Fruit fly (Drosophila melanogaster) whole organism, embryonic: ENCODE results near the gene CG17646.

Experiments
- B-H2 ChIP-seq: fragments of 200-800 bp; sonication (Bioruptor generic); optimal IDR thresholded peaks from 2 replicates; lab custom pipeline; 2018; ENCODE audit warnings: missing biosample characterization, mild to moderate bottlenecking, missing genetic modification characterization
- BEAF-32 ChIP-seq: fragments of 200-800 bp; sonication (Bioruptor generic); optimal IDR thresholded peaks from 3 replicates; lab custom pipeline; 2017; ENCODE audit warnings: missing biosample characterization, missing genetic modification characterization, mild to moderate bottlenecking, moderate library complexity, missing genetic modification reagents
- Bgb ChIP-seq: fragments of 200-800 bp; sonication (Bioruptor generic); IDR thresholded peaks from 2 replicates; pipeline ENCODE4 v1.3.6; 2022; ENCODE audit warnings: missing biosample characterization, missing genetic modification characterization; ENCODE audit not compliant: partially characterized antibody
- CG10462 ChIP-seq: fragments of 200-800 bp; sonication (Bioruptor generic); optimal IDR thresholded peaks from 2 replicates; lab custom pipeline; 2016; ENCODE audit warnings: missing biosample characterization, missing genetic modification characterization
- CG10543 ChIP-seq: fragments of 200-800 bp; sonication (Bioruptor generic); optimal IDR thresholded peaks from 3 replicates; lab custom pipeline; 2017; ENCODE audit warnings: missing biosample characterization, mild to moderate bottlenecking, missing genetic modification characterization, moderate library complexity
- CG12104 ChIP-seq: fragments of 200-800 bp; sonication (Bioruptor generic); optimal IDR thresholded peaks from 3 replicates; lab custom pipeline; 2016; ENCODE audit warnings: missing biosample characterization, missing genetic modification characterization
- CG12942 ChIP-seq: fragments of 200-800 bp; sonication (Bioruptor generic); optimal IDR thresholded peaks from 3 replicates; lab custom pipeline; 2016; ENCODE audit warnings: missing biosample characterization, missing genetic modification characterization
- CG13624 ChIP-seq: fragments of 200-800 bp; sonication (Bioruptor generic); optimal IDR thresholded peaks from 2 replicates; lab custom pipeline; 2016; ENCODE audit warnings: missing biosample characterization, missing genetic modification characterization
- CG15601 ChIP-seq: fragments of 200-800 bp; sonication (Bioruptor generic); optimal IDR thresholded peaks from 3 replicates; lab custom pipeline; 2019; ENCODE audit warnings: missing biosample characterization, mild to moderate bottlenecking, missing genetic modification characterization, moderate library complexity
- CG1603 ChIP-seq: fragments of 200-800 bp; sonication (Bioruptor generic); optimal IDR thresholded peaks from 2 replicates; lab custom pipeline; 2019; ENCODE audit warnings: missing biosample characterization, mild to moderate bottlenecking, missing genetic modification characterization, moderate library complexity
- CG17361 ChIP-seq: fragments of 200-800 bp; sonication (Bioruptor generic); IDR thresholded peaks from 3 replicates; pipeline ENCODE4 v1.3.6; 2022; ENCODE audit warnings: missing biosample characterization, missing genetic modification characterization
- CG17829 ChIP-seq: fragments of 200-800 bp; optimal IDR thresholded peaks from 2 replicates; lab custom pipeline; 2019; ENCODE audit warnings: missing biosample characterization, mild to moderate bottlenecking, missing genetic modification characterization, moderate library complexity
- CG18619 ChIP-seq: fragments of 200-800 bp; sonication (Bioruptor generic); optimal IDR thresholded peaks from 3 replicates; lab custom pipeline; 2017; ENCODE audit warnings: missing biosample characterization, mild to moderate bottlenecking, missing genetic modification characterization
- CG3281 ChIP-seq: fragments of 200-800 bp; sonication (Bioruptor generic); optimal IDR thresholded peaks from 3 replicates; lab custom pipeline; 2017; ENCODE audit warnings: missing biosample characterization, mild to moderate bottlenecking, missing genetic modification characterization
- CG3995 ChIP-seq: fragments of 200-800 bp; sonication (Bioruptor generic); optimal IDR thresholded peaks from 3 replicates; lab custom pipeline; 2016; ENCODE audit warnings: missing biosample characterization, missing genetic modification characterization
- CG7928 ChIP-seq: fragments of 200-800 bp; sonication (Bioruptor generic); optimal IDR thresholded peaks from 2 replicates; lab custom pipeline; 2017; ENCODE audit warnings: missing biosample characterization, mild to moderate bottlenecking, missing genetic modification characterization
- CG7987 ChIP-seq: fragments of 200-800 bp; sonication (Bioruptor generic); optimal IDR thresholded peaks from 2 replicates; lab custom pipeline; 2018; ENCODE audit warnings: missing biosample characterization, mild to moderate bottlenecking, missing genetic modification characterization, moderate library complexity
- CG8290 ChIP-seq, 3 experiments: fragments of 200-800 bp; sonication (Bioruptor generic); optimal IDR thresholded peaks; 2 replicates each; lab custom pipeline; 2016 to 2019; ENCODE audit warnings: missing biosample characterization in 3 of 3, missing genetic modification characterization in 3 of 3, mild to moderate bottlenecking in 2 of 3, moderate library complexity in 1 of 3
- CG8359 ChIP-seq: fragments of 200-800 bp; sonication (Bioruptor generic); optimal IDR thresholded peaks from 2 replicates; lab custom pipeline; 2017; ENCODE audit warnings: missing biosample characterization, mild to moderate bottlenecking, missing genetic modification characterization, borderline replicate concordance
- Dp ChIP-seq: fragments of 200-800 bp; sonication (Bioruptor generic); optimal IDR thresholded peaks from 2 replicates; lab custom pipeline; 2018; ENCODE audit warnings: missing biosample characterization, mild to moderate bottlenecking, missing genetic modification characterization, moderate library complexity
- ERR ChIP-seq: fragments of 200-800 bp; sonication (Bioruptor generic); optimal IDR thresholded peaks from 2 replicates; lab custom pipeline; 2016; ENCODE audit warnings: missing biosample characterization, missing genetic modification characterization
- Ets65A ChIP-seq: fragments of 200-800 bp; sonication (Bioruptor generic); peaks from one replicate; lab custom pipeline; 2016; ENCODE audit warnings: missing biosample characterization, missing genetic modification characterization
- Hr78 ChIP-seq, 2 experiments: fragments of 200-800 bp in 1 of 2; fragments of >200 bp in 1 of 2; sonication (Bioruptor generic) in 1 of 2; optimal IDR thresholded peaks; 2 replicates each; lab custom pipeline; 2017 to 2019; ENCODE audit warnings: missing biosample characterization in 2 of 2, missing genetic modification characterization in 2 of 2, mild to moderate bottlenecking in 1 of 2, moderate library complexity in 1 of 2
- Nf-YA ChIP-seq: fragments of 200-800 bp; sonication (Bioruptor generic); IDR thresholded peaks from 2 replicates; pipeline ENCODE4 v1.3.6; 2022; ENCODE audit warnings: missing biosample characterization, missing genetic modification characterization
- Ssrp ChIP-seq: fragments of 200-800 bp; sonication (Bioruptor generic); optimal IDR thresholded peaks from 2 replicates; lab custom pipeline; 2018; ENCODE audit warnings: missing biosample characterization, mild to moderate bottlenecking, missing genetic modification characterization, moderate library complexity
- Taf1 ChIP-seq: fragments of 200-800 bp; sonication (Bioruptor generic); IDR thresholded peaks from 2 replicates; pipeline ENCODE4 v1.3.6; 2022; ENCODE audit warnings: missing biosample characterization, missing genetic modification characterization
- ab ChIP-seq: fragments of 200-800 bp; sonication (Bioruptor generic); optimal IDR thresholded peaks from 2 replicates; lab custom pipeline; 2016; ENCODE audit warnings: missing biosample characterization, missing genetic modification characterization
- ash1 ChIP-seq: fragments of 200-800 bp; sonication (Bioruptor generic); optimal IDR thresholded peaks from 2 replicates; lab custom pipeline; 2018; ENCODE audit warnings: missing biosample characterization, mild to moderate bottlenecking, missing genetic modification characterization
- gcm2 ChIP-seq: fragments of 200-800 bp; sonication (Bioruptor generic); optimal IDR thresholded peaks from 2 replicates; lab custom pipeline; 2016; ENCODE audit warnings: missing biosample characterization, missing genetic modification characterization
- grn ChIP-seq: fragments of 200-800 bp; sonication (Bioruptor generic); optimal IDR thresholded peaks from 3 replicates; lab custom pipeline; 2017; ENCODE audit warnings: missing biosample characterization, missing genetic modification characterization
- hkb ChIP-seq, 2 experiments: fragments of 200-800 bp in 1 of 2; fragments of >200 bp in 1 of 2; sonication (Bioruptor generic) in 1 of 2; IDR thresholded peaks in 1 of 2; optimal IDR thresholded peaks in 1 of 2; 2 replicates each; pipeline versions ENCODE4 v1.3.6 to Lab custom; 2017 to 2022; ENCODE audit warnings: missing biosample characterization in 1 of 2, missing genetic modification characterization in 1 of 2
- kah ChIP-seq: fragments of 200-800 bp; sonication (Bioruptor generic); optimal IDR thresholded peaks from 2 replicates; lab custom pipeline; 2018; ENCODE audit warnings: missing biosample characterization, mild to moderate bottlenecking, missing genetic modification characterization
- klu ChIP-seq: fragments of 200-800 bp; sonication (Bioruptor generic); IDR thresholded peaks from 2 replicates; pipeline ENCODE4 v1.3.6; 2022; ENCODE audit warnings: missing biosample characterization, missing genetic modification characterization
- kni ChIP-seq: fragments of 200-800 bp; sonication (Bioruptor generic); optimal IDR thresholded peaks from 3 replicates; lab custom pipeline; 2017; ENCODE audit warnings: mild to moderate bottlenecking, missing biosample characterization, missing genetic modification reagents, missing genetic modification characterization
- lab ChIP-seq: fragments of 200-800 bp; sonication (Bioruptor generic); optimal IDR thresholded peaks from 3 replicates; lab custom pipeline; 2017; ENCODE audit warnings: missing biosample characterization, missing genetic modification characterization, mild to moderate bottlenecking, moderate library complexity, missing genetic modification reagents
- lbe ChIP-seq: fragments of 200-800 bp; sonication (Bioruptor generic); optimal IDR thresholded peaks from 2 replicates; lab custom pipeline; 2016; ENCODE audit warnings: missing biosample characterization, mild to moderate bottlenecking, missing genetic modification characterization
- mirr ChIP-seq: fragments of 200-800 bp; sonication (Bioruptor generic); optimal IDR thresholded peaks from 3 replicates; lab custom pipeline; 2018; ENCODE audit warnings: missing biosample characterization, mild to moderate bottlenecking, missing genetic modification characterization
- nom ChIP-seq: fragments of 200-800 bp; sonication (Bioruptor generic); optimal IDR thresholded peaks from 2 replicates; lab custom pipeline; 2017; ENCODE audit warnings: missing biosample characterization, missing genetic modification characterization, mild to moderate bottlenecking, moderate library complexity, missing genetic modification reagents
- p53 ChIP-seq: fragments of 200-800 bp; sonication (Bioruptor generic); optimal IDR thresholded peaks from 2 replicates; lab custom pipeline; 2016; ENCODE audit warnings: missing biosample characterization, missing genetic modification characterization
- pfk ChIP-seq: fragments of 200-800 bp; sonication (Bioruptor generic); optimal IDR thresholded peaks from 2 replicates; lab custom pipeline; 2018; ENCODE audit warnings: missing biosample characterization, mild to moderate bottlenecking, missing genetic modification characterization, moderate library complexity
- phol ChIP-seq: fragments of 200-800 bp; sonication (Bioruptor generic); optimal IDR thresholded peaks from 3 replicates; lab custom pipeline; 2018; ENCODE audit warnings: missing biosample characterization, mild to moderate bottlenecking, missing genetic modification characterization, moderate library complexity
- row ChIP-seq: fragments of 200-800 bp; sonication (Bioruptor generic); IDR thresholded peaks from 3 replicates; pipeline ENCODE4 v1.3.6; 2022; ENCODE audit warnings: missing biosample characterization, missing genetic modification characterization

Gene CG17646

DNA sequence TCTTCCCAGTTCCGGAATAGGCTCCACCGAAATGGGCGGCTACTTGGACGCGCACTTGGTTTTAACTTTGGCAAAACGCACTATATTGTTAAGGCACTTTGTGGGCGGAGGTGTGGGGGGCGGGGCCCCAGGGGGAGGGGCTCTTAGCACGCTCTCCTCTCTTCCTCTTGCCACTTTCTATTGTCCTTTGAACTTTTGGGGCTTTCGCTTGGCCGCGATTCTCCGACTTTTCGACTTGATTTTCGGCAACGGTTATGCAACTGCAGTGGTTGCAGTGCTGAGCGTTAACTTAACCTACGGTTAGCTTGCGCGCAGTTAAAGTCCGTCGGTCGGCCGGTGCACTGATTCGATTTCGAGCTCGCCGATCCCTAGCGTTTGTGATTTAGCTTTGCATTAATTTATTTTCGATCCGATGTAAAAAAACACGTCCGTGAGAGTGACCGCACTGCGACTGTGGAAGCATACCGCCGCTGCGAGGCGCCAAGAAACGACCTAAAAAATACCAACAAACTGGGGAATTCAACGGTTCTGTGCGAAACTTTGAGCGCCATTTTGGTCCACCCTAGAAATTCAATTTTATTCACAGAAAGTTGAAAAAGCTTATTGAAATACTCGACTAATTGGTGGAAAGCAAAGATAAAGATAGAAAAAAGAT lies 8.3 kb upstream of the CG17646 start, which contains the start of gene Rim2 (continued):
- TF ChIP-seq kni (GFP tag; lab: Kevin White, UChicago): no peak
- TF ChIP-seq CG13624 (GFP tag; lab: Kevin White, UChicago): peak; percentile 31
- TF ChIP-seq grn: peak; percentile 52
- peak; percentile 45; the same call in 2 of the 3 replicates for TF ChIP-seq row
- TF ChIP-seq CG3995 (GFP tag; lab: Kevin White, UChicago): peak; percentile 28
- no peak for TF ChIP-seq klu (GFP tag; lab: Robert Waterston, UW)
- TF ChIP-seq CG12104 (GFP tag; lab: Kevin White, UChicago): no peak
- peak; percentile 66 for TF ChIP-seq CG1603
- TF ChIP-seq CG10462 (GFP tag; lab: Kevin White, UChicago): no peak
- TF ChIP-seq p53 (GFP tag; lab: Kevin White, UChicago): peak; percentile 35
- no peak for TF ChIP-seq CG10543 (GFP tag; lab: Kevin White, UChicago)
- TF ChIP-seq Bgb (GFP tag; lab: Robert Waterston, UW): peak; percentile 43; the same call in 1 of the 2 replicates
- peak; percentile 15 for TF ChIP-seq B-H2 (GFP tag; lab: Kevin White, UChicago)
- TF ChIP-seq, all 482 proteins: peak for 139

DNA sequence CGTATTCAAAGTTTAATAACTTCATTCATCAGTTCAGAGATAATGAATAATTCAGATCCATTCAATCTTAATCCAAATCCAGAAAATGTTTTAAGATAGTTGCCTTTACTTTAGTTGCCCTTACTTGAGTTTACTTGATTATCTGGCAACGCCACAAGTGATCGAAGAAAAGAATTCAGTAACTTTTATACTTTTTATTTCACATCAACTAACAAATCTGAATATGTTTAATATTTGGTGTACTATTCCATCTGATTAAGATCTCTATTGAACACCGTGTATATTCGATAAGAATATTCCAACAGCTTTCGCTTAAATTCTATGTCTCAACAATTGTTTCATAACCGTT lies 7.8 kb upstream of the CG17646 start:
- TF ChIP-seq CG12942: no peak
- TF ChIP-seq Dp (GFP tag; lab: Kevin White, UChicago): peak; percentile 11
- TF ChIP-seq lbe (GFP tag; lab: Kevin White, UChicago): peak; percentile 29
- peak; percentile 6 for TF ChIP-seq BEAF-32 (GFP tag; lab: Kevin White, UChicago)
- TF ChIP-seq CG15601: peak; percentile 86
- TF ChIP-seq Taf1: no peak
- no peak for TF ChIP-seq Hr78 (GFP tag; optimal IDR thresholded peaks at IDR 0.05; lab: Kevin White, UChicago)

DNA sequence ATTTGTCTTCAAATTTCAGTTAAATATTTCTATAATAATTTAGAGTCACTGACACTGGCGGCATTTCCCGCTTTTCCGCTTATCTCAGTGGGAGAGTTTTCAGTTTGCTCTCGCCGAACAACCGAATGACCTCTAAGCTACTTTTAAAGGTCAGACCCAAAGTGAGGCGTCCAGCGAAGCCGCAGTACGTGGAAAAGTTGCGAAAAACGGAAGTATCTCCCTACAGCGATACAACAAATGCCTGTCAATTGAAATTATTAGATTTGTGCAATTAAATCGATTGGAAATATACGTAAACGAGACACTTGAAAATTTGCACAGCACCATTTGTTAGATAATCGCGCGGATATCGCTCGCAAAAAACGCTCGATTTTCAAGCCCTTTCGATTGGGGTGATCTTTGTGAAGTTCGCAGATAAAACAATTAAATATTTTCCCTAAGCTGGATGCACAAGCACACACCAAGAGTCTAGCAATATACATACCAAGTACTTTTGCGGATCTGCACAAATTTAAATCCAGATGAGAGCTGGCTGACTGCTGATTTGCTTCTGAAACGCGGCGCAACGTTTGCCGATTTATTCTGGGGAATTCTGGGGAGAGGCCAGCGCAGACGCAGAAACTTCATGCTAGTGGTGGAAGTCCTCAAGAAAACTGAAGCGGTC lies 5.0 kb upstream of the CG17646 start:
- TF ChIP-seq CG3995 (GFP tag; lab: Kevin White, UChicago) (peak; percentile 70), Nf-YA (no peak), ab (GFP tag; lab: Kevin White, UChicago) (peak; percentile 45), Ssrp (no peak), ERR (GFP tag; lab: Kevin White, UChicago) (peak; percentile 98), CG8290 (GFP tag; optimal IDR thresholded peaks at IDR 0.05; lab: Kevin White, UChicago) (peak; percentile 81), CG8290 (tag; optimal IDR thresholded peaks at IDR 0.05; lab: Kevin White, UChicago) (no peak), hkb (optimal IDR thresholded peaks at IDR 0.05; lab: Kevin White, UChicago) (peak; percentile 5), hkb (GFP tag; IDR thresholded peaks at IDR 0.05; lab: Robert Waterston, UW) (no peak), gcm2 (GFP tag; lab: Kevin White, UChicago) (no peak), CG7987 (GFP tag; lab: Kevin White, UChicago) (peak; percentile 79), pfk (peak; percentile 76), nom (GFP tag; lab: Kevin White, UChicago) (peak; percentile 96), CG17829 (tag; lab: Kevin White, UChicago) (peak; percentile 95), CG17361 (GFP tag; lab: Robert Waterston, UW) (peak; percentile 94; the same call in 1 of the 3 replicates), CG3281 (GFP tag; lab: Kevin White, UChicago) (peak; percentile 97), ash1 (peak; percentile 77), CG18619 (GFP tag; lab: Kevin White, UChicago) (no peak), lab (peak; percentile 98), CG8359 (GFP tag; lab: Kevin White, UChicago) (peak; percentile 72), Ets65A (GFP tag; lab: Kevin White, UChicago) (peak; percentile 7), phol (tag; lab: Kevin White, UChicago) (peak; percentile 92), mirr (peak; percentile 90), CG7928 (no peak), kah (peak; percentile 86)
- TF ChIP-seq, all 482 proteins: peak for 18
